Worm (Caenorhabditis elegans): ENCODE results near the gene F54F7.14.

Gene F54F7.14

DNA sequence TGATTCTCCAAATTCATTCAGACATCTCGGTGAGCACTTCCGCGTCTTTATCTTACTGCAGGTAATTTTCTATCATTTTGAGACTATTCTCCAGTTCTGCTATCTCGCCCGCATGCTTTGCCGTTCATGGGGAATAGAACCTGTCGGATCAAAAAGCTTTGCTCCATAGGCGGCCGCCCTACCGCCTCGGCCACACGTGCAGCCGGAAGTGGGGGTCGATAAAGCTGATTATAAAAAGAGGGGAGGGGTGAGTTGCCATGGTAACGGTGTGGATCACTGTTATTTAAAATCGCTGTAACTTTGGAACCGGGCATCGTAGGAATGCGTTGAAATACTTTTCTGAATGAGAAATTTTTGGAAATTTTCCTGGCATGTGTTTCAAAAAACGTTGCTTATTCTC lies 19.7 kb downstream of the F54F7.14 start:
- TF ChIP-seq rnt-1 (tag; optimal IDR thresholded peaks at IDR 0.05), result no peak
- TF ChIP-seq fkh-10 (GFP tag; optimal IDR thresholded peaks at IDR 0.05), result no peak
- no peak for TF ChIP-seq F13H6.1 (tag; optimal IDR thresholded peaks at IDR 0.05)
- peak; percentile 12 for TF ChIP-seq sdc-2 (tag; optimal IDR thresholded peaks at IDR 0.05)
- no peak for TF ChIP-seq C08G9.2 (tag; optimal IDR thresholded peaks at IDR 0.05)
- no peak for TF ChIP-seq ceh-34 (tag; optimal IDR thresholded peaks at IDR 0.05)
- TF ChIP-seq hlh-6 (tag; optimal IDR thresholded peaks at IDR 0.05), result no peak
- no peak for TF ChIP-seq ceh-18 (tag; optimal IDR thresholded peaks at IDR 0.05)
- TF ChIP-seq hlh-30 (tag; optimal IDR thresholded peaks at IDR 0.05; ENCODE audit: insufficient read depth), result no peak
- TF ChIP-seq ztf-16 (tag; optimal IDR thresholded peaks at IDR 0.05), result no peak
- no peak for TF ChIP-seq che-1 (tag; optimal IDR thresholded peaks at IDR 0.05)
- TF ChIP-seq ceh-2 (tag; optimal IDR thresholded peaks at IDR 0.05), result no peak
- no peak for TF ChIP-seq fax-1 (tag; optimal IDR thresholded peaks at IDR 0.05)
- no peak for TF ChIP-seq ref-2 (tag; optimal IDR thresholded peaks at IDR 0.05)
- TF ChIP-seq lim-6 (tag; optimal IDR thresholded peaks at IDR 0.05), result no peak
- TF ChIP-seq C38D4.7 (GFP tag; optimal IDR thresholded peaks at IDR 0.05), result peak; percentile 4
- no peak for TF ChIP-seq unc-86 (tag; optimal IDR thresholded peaks at IDR 0.05)

DNA sequence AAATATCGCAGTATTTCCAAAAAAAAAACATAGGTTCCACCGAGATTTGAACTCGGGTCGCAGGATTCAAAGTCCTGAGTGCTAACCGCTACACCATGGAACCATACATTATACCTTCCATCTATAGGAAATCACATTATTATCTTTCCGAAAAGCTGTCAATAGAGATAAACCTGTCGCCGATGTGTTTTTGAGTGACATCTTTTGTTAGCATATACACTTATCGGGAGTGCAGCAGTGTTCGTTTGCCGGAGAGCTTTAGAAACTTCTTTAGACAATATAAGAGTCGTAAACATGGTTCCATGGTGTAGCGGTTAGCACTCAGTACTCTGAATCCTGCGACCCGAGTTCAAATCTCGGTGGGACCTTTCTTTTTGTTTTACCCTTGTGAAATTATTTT lies 21.5 kb downstream of the F54F7.14 start:
- no peak for TF ChIP-seq syd-9 (tag; optimal IDR thresholded peaks at IDR 0.05)

DNA sequence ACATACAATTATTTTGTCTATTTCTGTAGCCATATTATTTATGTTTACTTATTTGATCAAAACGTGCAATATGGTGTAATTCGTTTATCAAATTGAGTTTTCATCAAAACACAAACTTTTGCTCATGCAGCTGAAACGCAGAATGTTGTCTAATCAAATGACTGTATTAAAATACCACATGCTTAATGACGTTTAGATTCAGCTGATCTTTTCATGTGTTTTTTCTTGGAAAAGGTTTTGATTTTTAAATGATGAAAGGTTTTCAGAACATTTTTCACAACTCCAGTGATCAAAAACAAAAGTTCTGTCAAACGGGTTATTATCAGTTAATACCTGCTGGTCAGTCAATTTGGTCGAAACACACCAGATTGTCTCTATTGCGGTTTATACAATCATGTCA lies 24.6 kb downstream of the F54F7.14 start, which contains the start of gene Y62H9A.1:
TSS of gene Y62H9A.1 (plus strand) at position 282 of the 400 bp plus-strand sequence.
- TF ChIP-seq unc-86 (tag; optimal IDR thresholded peaks at IDR 0.05), result no peak
- TF ChIP-seq syd-9 (tag; optimal IDR thresholded peaks at IDR 0.05), result no peak
- TF ChIP-seq ceh-19 (GFP tag; optimal IDR thresholded peaks at IDR 0.05), result no peak
- TF ChIP-seq ceh-6 (GFP tag; optimal IDR thresholded peaks at IDR 0.05), result no peak
- TF ChIP-seq ahr-1 (tag; optimal IDR thresholded peaks at IDR 0.05), result no peak

ce11 chrX:11878109-11878508 lies 27.4 kb downstream of the F54F7.14 start, which contains the start of gene Y62H9A.2:
Gene Y62H9A.2 (minus strand): TSS chrX:11878209.
- TF ChIP-seq sox-2 (GFP tag; IDR thresholded peaks at IDR 0.05) (no peak), che-1 (tag; optimal IDR thresholded peaks at IDR 0.05) (no peak), ttx-3 (tag; optimal IDR thresholded peaks at IDR 0.05) (no peak), syd-9 (tag; optimal IDR thresholded peaks at IDR 0.05) (no peak), ceh-22 (tag; optimal IDR thresholded peaks at IDR 0.05) (no peak), ceh-45 (GFP tag; IDR thresholded peaks at IDR 0.05) (no peak), mec-3 (tag; optimal IDR thresholded peaks at IDR 0.05; ENCODE audit: borderline replicate concordance) (no peak)

DNA sequence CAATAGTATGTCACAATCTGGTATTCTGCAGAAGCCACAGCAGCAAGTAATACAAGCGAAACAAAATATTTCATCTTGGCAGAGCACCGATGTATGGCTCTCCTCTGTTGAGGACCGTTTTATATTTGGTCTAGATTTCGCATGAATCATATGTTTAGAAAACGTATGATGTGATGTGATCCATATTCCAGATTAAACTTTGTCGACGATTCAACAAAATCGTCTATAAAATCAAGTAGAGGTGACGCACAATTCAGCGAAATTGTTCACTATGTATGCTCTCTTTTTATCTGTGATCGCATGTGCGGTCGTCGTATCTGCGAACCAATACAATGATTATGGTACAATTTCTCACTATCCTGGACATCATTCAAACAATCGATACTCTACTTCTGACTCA lies 29.2 kb downstream of the F54F7.14 start, which contains the start of the genes Y62H9A.3 and Y62H9A.4:
TSS of gene Y62H9A.3 (minus strand) at position 101 of the 400 bp plus-strand sequence.
TSS of gene Y62H9A.4 (plus strand) at position 256 of the 400 bp plus-strand sequence.
- TF ChIP-seq T23F11.4 (GFP tag; optimal IDR thresholded peaks at IDR 0.05) (no peak), ceh-19 (GFP tag; optimal IDR thresholded peaks at IDR 0.05) (no peak), hlh-15 (tag; optimal IDR thresholded peaks at IDR 0.05) (no peak), elt-4 (tag; optimal IDR thresholded peaks at IDR 0.05) (no peak), zip-5 (tag; optimal IDR thresholded peaks at IDR 0.05) (no peak), ceh-22 (tag; optimal IDR thresholded peaks at IDR 0.05) (no peak), ceh-45 (GFP tag; IDR thresholded peaks at IDR 0.05) (no peak)

DNA sequence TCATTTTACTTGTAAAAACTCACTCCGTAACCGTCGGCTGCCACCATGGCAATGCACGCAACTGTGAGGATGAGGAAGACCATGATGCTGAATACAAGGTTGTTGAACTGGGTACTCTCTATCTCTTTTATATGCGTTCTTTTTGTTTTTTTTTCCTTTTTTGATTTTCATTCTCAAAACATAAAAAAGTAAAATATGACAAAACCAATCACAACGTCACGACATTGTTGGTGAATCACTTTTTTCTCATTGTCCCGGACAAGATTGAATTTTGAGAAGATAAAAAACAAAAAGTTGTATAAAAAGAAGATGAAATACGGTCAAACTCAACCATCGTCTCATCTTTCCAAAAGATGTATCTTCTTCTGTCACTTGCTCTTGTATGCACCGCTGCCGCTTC lies 32.1 kb downstream of the F54F7.14 start, which contains the start of the genes Y62H9A.5 and ule-5:
TSS of gene Y62H9A.5 (minus strand) at position 101 of the 400 bp plus-strand sequence.
TSS of gene ule-5 (plus strand) at position 328 of the 400 bp plus-strand sequence.
- TF ChIP-seq F13H6.1 (tag; optimal IDR thresholded peaks at IDR 0.05) (no peak), unc-55 (GFP tag; optimal IDR thresholded peaks at IDR 0.05) (no peak), tbx-2 (tag; optimal IDR thresholded peaks at IDR 0.05) (no peak)
